Worm (Caenorhabditis elegans): Measurements from ENCODE around the gene daf-22.

DNA sequence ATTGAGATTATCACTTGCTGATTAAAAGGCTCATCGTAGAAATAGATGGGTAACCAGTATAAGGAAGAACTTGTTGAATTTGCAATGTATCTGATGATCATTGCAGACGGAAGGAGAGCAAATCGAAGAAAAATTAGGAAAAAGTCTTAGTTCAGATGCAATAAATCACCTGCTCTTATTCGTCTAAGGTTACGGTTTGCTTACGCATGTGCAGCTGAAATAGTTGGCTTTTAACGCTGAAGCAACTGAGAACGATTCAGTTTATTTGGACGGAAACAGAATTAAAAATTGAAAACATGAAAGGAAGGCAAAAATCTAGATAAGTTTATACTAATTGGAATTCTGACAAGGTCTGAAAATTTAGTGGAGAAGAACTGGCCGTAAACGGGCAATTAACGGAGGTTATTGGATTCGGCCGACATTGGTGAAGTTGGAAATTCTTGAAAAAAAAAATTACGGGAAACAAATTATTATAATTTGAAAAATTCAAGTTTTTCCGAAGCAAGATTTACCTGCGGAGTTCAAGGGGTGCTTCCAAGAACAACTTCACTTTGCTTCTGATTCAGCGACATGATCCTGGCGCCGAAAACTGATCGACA, 27.4 kb upstream of the daf-22 start, which contains the start of the genes sre-35 and sre-33:
- no peak for TF ChIP-seq aly-2 (tag; optimal IDR thresholded peaks at IDR 0.05)
- no peak for TF ChIP-seq ztf-4 (tag; optimal IDR thresholded peaks at IDR 0.05)
- no peak for TF ChIP-seq unc-55 (GFP tag; optimal IDR thresholded peaks at IDR 0.05)
- TF ChIP-seq dmd-4 (tag; optimal IDR thresholded peaks at IDR 0.05), result no peak
- no peak for TF ChIP-seq ZK546.5 (tag; optimal IDR thresholded peaks at IDR 0.05)
